Worm (Caenorhabditis elegans) whole organism, L3 larva: Measurements from ENCODE around the gene fbxa-134.

Experiments
- ama-1 ChIP-seq: fragments of 150-350 bp; optimal IDR thresholded peaks from 2 replicates; lab custom pipeline; 2018
- ceh-82 ChIP-seq: fragments of 150-350 bp; optimal IDR thresholded peaks from 2 replicates; lab custom pipeline; 2014; ENCODE audit warnings: missing biosample characterization, missing genetic modification characterization
- egl-27 ChIP-seq: sonication (generic microtip); optimal IDR thresholded peaks from 4 replicates; lab custom pipeline; 2017; ENCODE audit warnings: missing biosample characterization, missing genetic modification reagents, missing genetic modification characterization
- fos-1 ChIP-seq: fragments of 150-350 bp; optimal IDR thresholded peaks from 2 replicates; lab custom pipeline; 2014; ENCODE audit warnings: missing biosample characterization, missing genetic modification characterization
- jun-1 ChIP-seq: fragments of 150-350 bp; optimal IDR thresholded peaks from 2 replicates; lab custom pipeline; 2014; ENCODE audit warnings: missing biosample characterization, missing genetic modification reagents, missing genetic modification characterization
- lin-15B ChIP-seq: fragments of 150-350 bp; optimal IDR thresholded peaks from 2 replicates; lab custom pipeline; 2014; ENCODE audit warnings: missing biosample characterization, missing genetic modification characterization
- lin-39 ChIP-seq: fragments of 150-350 bp; optimal IDR thresholded peaks from 2 replicates; lab custom pipeline; 2018; ENCODE audit warnings: missing biosample characterization, missing genetic modification reagents, missing genetic modification characterization
- nhr-77 ChIP-seq: fragments of 150-350 bp; optimal IDR thresholded peaks from 2 replicates; lab custom pipeline; 2014; ENCODE audit warnings: missing biosample characterization, missing genetic modification characterization
- sea-2 ChIP-seq: fragments of 150-350 bp; sonication (generic microtip); optimal IDR thresholded peaks from 4 replicates; lab custom pipeline; 2014; ENCODE audit warnings: missing biosample characterization, missing genetic modification reagents, missing genetic modification characterization

DNA sequence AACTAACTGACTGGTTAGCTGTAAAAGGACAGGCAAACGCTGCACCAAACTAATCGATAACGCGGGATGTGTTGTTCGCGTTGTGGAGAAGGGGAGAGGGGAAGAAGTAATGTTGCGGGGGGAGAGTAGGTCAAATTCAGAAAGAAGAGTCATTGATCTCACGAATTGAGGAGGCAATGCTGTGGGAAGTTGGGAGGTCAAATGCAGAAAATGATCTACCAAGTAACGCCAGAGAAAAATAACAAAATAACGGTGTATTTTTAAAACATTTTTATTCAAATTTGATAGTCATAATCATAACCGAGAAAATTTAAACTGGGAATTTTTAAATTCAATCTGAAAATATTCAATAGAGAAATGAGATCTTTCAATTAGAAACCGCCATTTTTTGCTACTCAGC is 2.6 kb downstream of the fbxa-134 start, which contains the start of gene lsy-27:
- TF ChIP-seq ceh-82 (tag; lab: Kevin White, UChicago) = no peak
- TF ChIP-seq egl-27 = no peak
- no peak for TF ChIP-seq ama-1
- no peak for TF ChIP-seq nhr-77 (tag; lab: Kevin White, UChicago)
- no peak for TF ChIP-seq fos-1 (tag; lab: Kevin White, UChicago)
- no peak for TF ChIP-seq jun-1 (tag; lab: Kevin White, UChicago)
- no peak for TF ChIP-seq sea-2 (GFP tag; lab: Kevin White, UChicago)
- TF ChIP-seq lin-15B (tag; lab: Kevin White, UChicago) = no peak
- no peak for TF ChIP-seq lin-39 (tag; lab: Kevin White, UChicago)
